Fruit fly (Drosophila melanogaster) whole organism, embryonic: ENCODE measurements around the gene CG31792.

Experiments
- Antp ChIP-seq: fragments of 200-800 bp; sonication (Bioruptor generic); optimal IDR thresholded peaks from 3 replicates; lab custom pipeline; 2016; ENCODE audit warnings: missing biosample characterization, missing genetic modification characterization
- Asciz ChIP-seq: fragments of 200-800 bp; sonication (Bioruptor generic); optimal IDR thresholded peaks from 2 replicates; lab custom pipeline; 2017; ENCODE audit warnings: missing biosample characterization, mild to moderate bottlenecking, missing genetic modification characterization, missing genetic modification reagents
- Atf6 ChIP-seq: fragments of 200-800 bp; sonication (Bioruptor generic); IDR thresholded peaks from 2 replicates; pipeline ENCODE4 v1.3.6; 2022; ENCODE audit warnings: missing biosample characterization, missing genetic modification characterization
- C15 ChIP-seq: fragments of 200-800 bp; sonication (Bioruptor generic); IDR thresholded peaks from 3 replicates; pipeline ENCODE4 v1.3.6; 2022; ENCODE audit warnings: missing biosample characterization, missing genetic modification characterization
- CG10209 ChIP-seq: fragments of 200-800 bp; sonication (Bioruptor generic); optimal IDR thresholded peaks from 3 replicates; lab custom pipeline; 2017; ENCODE audit warnings: missing biosample characterization, mild to moderate bottlenecking, missing genetic modification characterization, missing genetic modification reagents
- CG10979 ChIP-seq: fragments of 200-800 bp; sonication (Bioruptor generic); optimal IDR thresholded peaks from 2 replicates; lab custom pipeline; 2018; ENCODE audit warnings: missing biosample characterization, mild to moderate bottlenecking, missing genetic modification characterization, moderate library complexity
- CG11504 ChIP-seq: fragments of 200-800 bp; sonication (Bioruptor generic); optimal IDR thresholded peaks from 3 replicates; lab custom pipeline; 2019; ENCODE audit warnings: missing biosample characterization, mild to moderate bottlenecking, missing genetic modification characterization, moderate library complexity
- CG12942 ChIP-seq: fragments of 200-800 bp; sonication (Bioruptor generic); optimal IDR thresholded peaks from 3 replicates; lab custom pipeline; 2016; ENCODE audit warnings: missing biosample characterization, missing genetic modification characterization
- CG13624 ChIP-seq: fragments of 200-800 bp; sonication (Bioruptor generic); optimal IDR thresholded peaks from 2 replicates; lab custom pipeline; 2016; ENCODE audit warnings: missing biosample characterization, missing genetic modification characterization
- CG14050 ChIP-seq: fragments of 200-800 bp; sonication (Bioruptor generic); IDR thresholded peaks from 3 replicates; pipeline ENCODE4 v1.3.6; 2022; ENCODE audit warnings: missing biosample characterization, missing genetic modification characterization
- CG14441 ChIP-seq: fragments of 200-800 bp; sonication (Bioruptor generic); IDR thresholded peaks from 2 replicates; pipeline ENCODE4 v1.3.6; 2022; ENCODE audit warnings: missing biosample characterization, missing genetic modification characterization
- CG17186 ChIP-seq: fragments of 200-800 bp; sonication (Bioruptor generic); optimal IDR thresholded peaks from 3 replicates; lab custom pipeline; 2017; ENCODE audit warnings: missing biosample characterization, missing genetic modification reagents, missing genetic modification characterization
- CG2202 ChIP-seq: fragments of 200-800 bp; sonication (Bioruptor generic); optimal IDR thresholded peaks from 2 replicates; lab custom pipeline; 2018; ENCODE audit warnings: missing biosample characterization, mild to moderate bottlenecking, missing genetic modification characterization
- CG2712 ChIP-seq: fragments of 200-800 bp; optimal IDR thresholded peaks from 3 replicates; lab custom pipeline; 2019; ENCODE audit warnings: missing biosample characterization, mild to moderate bottlenecking, missing genetic modification characterization, moderate library complexity
- CG2875 ChIP-seq: fragments of 200-800 bp; sonication (Bioruptor generic); optimal IDR thresholded peaks from 2 replicates; lab custom pipeline; 2017; ENCODE audit warnings: missing biosample characterization, mild to moderate bottlenecking, missing genetic modification characterization, missing genetic modification reagents
- CG3163 ChIP-seq: fragments of 200-800 bp; sonication (Bioruptor generic); optimal IDR thresholded peaks from 3 replicates; lab custom pipeline; 2016; ENCODE audit warnings: missing biosample characterization, missing genetic modification characterization
- CG32532 ChIP-seq: fragments of 200-800 bp; sonication (Bioruptor generic); IDR thresholded peaks from 2 replicates; pipeline ENCODE4 v1.3.6; 2022; ENCODE audit warnings: missing biosample characterization, missing genetic modification characterization
- CG3726 ChIP-seq: fragments of 200-800 bp; sonication (Bioruptor generic); IDR thresholded peaks from 3 replicates; pipeline ENCODE4, ENCODE4 v1.3.6; 2022; ENCODE audit warnings: missing biosample characterization, missing genetic modification characterization
- CG3995 ChIP-seq: fragments of 200-800 bp; sonication (Bioruptor generic); optimal IDR thresholded peaks from 3 replicates; lab custom pipeline; 2016; ENCODE audit warnings: missing biosample characterization, missing genetic modification characterization
- CG4328 ChIP-seq: fragments of 200-800 bp; sonication (Bioruptor generic); optimal IDR thresholded peaks from 3 replicates; lab custom pipeline; 2017; ENCODE audit warnings: missing biosample characterization, missing genetic modification reagents, missing genetic modification characterization
- CG4360 ChIP-seq: fragments of 200-800 bp; sonication (Bioruptor generic); IDR thresholded peaks from 2 replicates; pipeline ENCODE4 v1.3.6; 2022; ENCODE audit warnings: missing biosample characterization, missing genetic modification characterization
- CG5953 ChIP-seq: fragments of 200-800 bp; sonication (Bioruptor generic); IDR thresholded peaks from 2 replicates; pipeline ENCODE4 v1.3.6; 2022; ENCODE audit warnings: missing biosample characterization, missing genetic modification characterization
- CG6254 ChIP-seq: fragments of 200-800 bp; sonication (Bioruptor generic); optimal IDR thresholded peaks from 3 replicates; lab custom pipeline; 2017; ENCODE audit warnings: mild to moderate bottlenecking, missing biosample characterization, missing genetic modification reagents, missing genetic modification characterization
- CG6791 ChIP-seq: fragments of 200-800 bp; sonication (Bioruptor generic); IDR thresholded peaks from 3 replicates; pipeline ENCODE4 v1.3.6; 2022; ENCODE audit warnings: missing biosample characterization, missing genetic modification characterization; ENCODE audit not compliant: partially characterized antibody
- CG6813 ChIP-seq: fragments of 200-800 bp; sonication (Bioruptor generic); optimal IDR thresholded peaks from 2 replicates; lab custom pipeline; 2017; ENCODE audit warnings: missing biosample characterization, missing genetic modification characterization, mild to moderate bottlenecking, moderate library complexity, missing genetic modification reagents
- CTCF ChIP-seq: fragments of 200-800 bp; sonication (Bioruptor generic); optimal IDR thresholded peaks from 2 replicates; lab custom pipeline; 2017; ENCODE audit warnings: missing biosample characterization, mild to moderate bottlenecking, missing genetic modification characterization, moderate library complexity
- Chrac-16 ChIP-seq: fragments of 200-800 bp; sonication (Bioruptor generic); optimal IDR thresholded peaks from 3 replicates; lab custom pipeline; 2016; ENCODE audit warnings: missing biosample characterization, missing genetic modification characterization
- NK7.1 ChIP-seq: fragments of 200-800 bp; sonication (Bioruptor generic); optimal IDR thresholded peaks from 3 replicates; lab custom pipeline; 2016; ENCODE audit warnings: missing biosample characterization, missing genetic modification characterization
- Optix ChIP-seq: fragments of 200-800 bp; sonication (Bioruptor generic); IDR thresholded peaks from 3 replicates; pipeline ENCODE4 v1.3.6; 2022; ENCODE audit warnings: missing biosample characterization, missing genetic modification characterization
- Tbp ChIP-seq: fragments of >200 bp; optimal IDR thresholded peaks from 2 replicates; lab custom pipeline; 2018; ENCODE audit warnings: missing biosample characterization, missing genetic modification characterization
- Vsx1 ChIP-seq: fragments of 200-800 bp; sonication (Bioruptor generic); optimal IDR thresholded peaks from 2 replicates; lab custom pipeline; 2017; ENCODE audit warnings: missing biosample characterization, mild to moderate bottlenecking, missing genetic modification characterization, missing genetic modification reagents
- YL-1 ChIP-seq: fragments of 200-800 bp; sonication (Bioruptor generic); optimal IDR thresholded peaks from 3 replicates; lab custom pipeline; 2017; ENCODE audit warnings: missing biosample characterization, mild to moderate bottlenecking, missing genetic modification characterization
- ac ChIP-seq: fragments of 200-800 bp; sonication (Bioruptor generic); optimal IDR thresholded peaks from 3 replicates; lab custom pipeline; 2017; ENCODE audit warnings: missing biosample characterization, mild to moderate bottlenecking, missing genetic modification characterization
- bigmax ChIP-seq: fragments of 200-800 bp; sonication (Bioruptor generic); optimal IDR thresholded peaks from 2 replicates; lab custom pipeline; 2018; ENCODE audit warnings: missing biosample characterization, mild to moderate bottlenecking, missing genetic modification characterization
- danr ChIP-seq: fragments of 200-800 bp; sonication (Bioruptor generic); IDR thresholded peaks from 2 replicates; pipeline ENCODE4 v1.3.6; 2022; ENCODE audit warnings: missing biosample characterization, missing genetic modification characterization
- dysf ChIP-seq: fragments of 200-800 bp; sonication (Bioruptor generic); IDR thresholded peaks from 3 replicates; pipeline ENCODE4 v1.3.6; 2022; ENCODE audit warnings: missing biosample characterization, missing genetic modification characterization
- emc ChIP-seq: fragments of 200-800 bp; sonication (Bioruptor generic); optimal IDR thresholded peaks from 2 replicates; lab custom pipeline; 2016; ENCODE audit warnings: missing biosample characterization, missing genetic modification characterization
- gcm2 ChIP-seq: fragments of 200-800 bp; sonication (Bioruptor generic); optimal IDR thresholded peaks from 2 replicates; lab custom pipeline; 2016; ENCODE audit warnings: missing biosample characterization, missing genetic modification characterization
- ken ChIP-seq: fragments of 200-800 bp; sonication (Bioruptor generic); IDR thresholded peaks from 3 replicates; pipeline ENCODE4 v1.3.6; 2022; ENCODE audit warnings: missing biosample characterization, missing genetic modification characterization
- lov ChIP-seq, 2 experiments: fragments of 200-800 bp in 1 of 2; fragments of >200 bp in 1 of 2; sonication (Bioruptor generic) in 1 of 2; IDR thresholded peaks in 1 of 2; optimal IDR thresholded peaks in 1 of 2; 2 replicates in 1 of 2; 3 replicates in 1 of 2; pipeline versions ENCODE4 v1.3.6 to Lab custom; 2017 to 2022; ENCODE audit warnings: missing biosample characterization in 1 of 2, missing genetic modification characterization in 1 of 2
- nmo ChIP-seq: fragments of 200-800 bp; sonication (Bioruptor generic); optimal IDR thresholded peaks from 2 replicates; lab custom pipeline; 2018; ENCODE audit warnings: missing biosample characterization, mild to moderate bottlenecking, missing genetic modification characterization, moderate library complexity
- pan ChIP-seq, 4 experiments: fragments of >200 bp in 3 of 4; fragments of 200-800 bp in 1 of 4; sonication (Bioruptor generic) in 1 of 4; optimal IDR thresholded peaks in 3 of 4; IDR thresholded peaks in 1 of 4; 2 replicates each; pipeline versions ENCODE4 v1.3.6 to Lab custom; 2017 to 2022; ENCODE audit warnings: missing biosample characterization in 2 of 4, missing genetic modification characterization in 2 of 4, mixed read lengths in 1 of 4
- ro ChIP-seq: fragments of 200-800 bp; sonication (Bioruptor generic); IDR thresholded peaks from 2 replicates; pipeline ENCODE4 v1.3.6; 2022; ENCODE audit warnings: missing biosample characterization, missing genetic modification characterization
- row ChIP-seq: fragments of 200-800 bp; sonication (Bioruptor generic); IDR thresholded peaks from 3 replicates; pipeline ENCODE4 v1.3.6; 2022; ENCODE audit warnings: missing biosample characterization, missing genetic modification characterization
- sd ChIP-seq: fragments of 200-800 bp; sonication (Bioruptor generic); optimal IDR thresholded peaks from 3 replicates; lab custom pipeline; 2018; ENCODE audit warnings: missing biosample characterization, mild to moderate bottlenecking, missing genetic modification characterization, moderate library complexity
- slou ChIP-seq: fragments of 200-800 bp; sonication (Bioruptor generic); optimal IDR thresholded peaks from 3 replicates; lab custom pipeline; 2016; ENCODE audit warnings: missing biosample characterization, missing genetic modification characterization
- sqz ChIP-seq: fragments of 200-800 bp; sonication (Bioruptor generic); optimal IDR thresholded peaks from 3 replicates; lab custom pipeline; 2018; ENCODE audit warnings: missing biosample characterization, mild to moderate bottlenecking, missing genetic modification characterization
- sug ChIP-seq: fragments of 200-800 bp; optimal IDR thresholded peaks from 2 replicates; lab custom pipeline; 2019; ENCODE audit warnings: missing biosample characterization, mild to moderate bottlenecking, missing genetic modification characterization, moderate library complexity
- vnd ChIP-seq: fragments of 200-800 bp; sonication (Bioruptor generic); IDR thresholded peaks from 3 replicates; pipeline ENCODE4 v1.3.6; 2022; ENCODE audit warnings: missing biosample characterization, missing genetic modification characterization; ENCODE audit not compliant: partially characterized antibody
- zf30C ChIP-seq: fragments of 200-800 bp; sonication (Bioruptor generic); optimal IDR thresholded peaks from 3 replicates; lab custom pipeline; 2018; ENCODE audit warnings: missing biosample characterization, mild to moderate bottlenecking, missing genetic modification characterization

CG31792 gene

DNA sequence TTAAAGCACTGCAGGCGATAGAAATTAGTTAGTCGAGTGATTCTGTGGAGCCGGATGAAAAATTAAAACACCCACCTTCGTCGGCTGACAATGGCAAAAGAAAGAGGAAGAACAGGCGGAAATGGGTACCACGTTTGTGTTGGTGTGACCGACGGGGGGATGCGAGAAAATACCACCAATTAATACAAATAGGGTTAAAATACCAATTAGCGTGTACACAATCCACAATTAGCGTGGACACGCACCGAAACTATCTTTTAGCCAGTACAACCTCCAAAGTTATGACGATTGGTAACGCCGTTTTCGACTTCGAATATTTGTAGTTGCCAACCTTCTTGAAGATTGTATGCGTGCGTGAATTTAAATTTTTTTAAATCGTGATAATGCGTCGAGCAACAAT is 11.9 kb downstream of the CG31792 start, which contains the start of gene RpL30 (continued):
- TF ChIP-seq pan (optimal IDR thresholded peaks at IDR 0.05; lab: Kevin White, UChicago) (no peak), pan (GFP tag; optimal IDR thresholded peaks at IDR 0.05 in 1 of 2, IDR thresholded peaks at IDR 0.05 in 1 of 2) (peak in 1 of 2 experiments; percentile 85), Atf6 (GFP tag; lab: Robert Waterston, UW) (peak; percentile 91), CG4360 (GFP tag; lab: Robert Waterston, UW) (peak; percentile 70), Tbp (GFP tag; lab: Kevin White, UChicago) (peak; percentile 56), dysf (GFP tag; lab: Robert Waterston, UW) (peak; percentile 84), CG14441 (peak; percentile 64), CG2202 (tag; lab: Kevin White, UChicago) (peak; percentile 91), CG5953 (GFP tag; lab: Robert Waterston, UW) (peak; percentile 89), nmo (GFP tag; lab: Kevin White, UChicago) (peak; percentile 88), Antp (peak; percentile 79), zf30C (peak; percentile 54), sd (tag; lab: Kevin White, UChicago) (peak; percentile 88), CG3163 (GFP tag; lab: Kevin White, UChicago) (peak; percentile 82), sug (tag; lab: Kevin White, UChicago) (peak; percentile 89), CG2875 (GFP tag; lab: Kevin White, UChicago) (peak; percentile 92), CG3726 (GFP tag; lab: Robert Waterston, UW) (peak; percentile 81), danr (GFP tag; lab: Robert Waterston, UW) (0 out of 2 replicates have a peak, but pooled peaks have one; percentile 27), vnd (GFP tag; lab: Robert Waterston, UW) (no peak), CG6254 (GFP tag; lab: Kevin White, UChicago) (peak; percentile 87), Chrac-16 (GFP tag; lab: Kevin White, UChicago) (peak; percentile 67), bigmax (GFP tag; lab: Kevin White, UChicago) (peak; percentile 89), CG12942 (peak; percentile 84), Vsx1 (GFP tag; lab: Kevin White, UChicago) (peak; percentile 90), CG13624 (peak; percentile 95), sqz (peak; percentile 87), CG17186 (GFP tag; lab: Kevin White, UChicago) (peak; percentile 83), emc (GFP tag; lab: Kevin White, UChicago) (peak; percentile 91), Optix (GFP tag; lab: Robert Waterston, UW) (peak; percentile 80), CTCF (peak; percentile 72), YL-1 (GFP tag; lab: Kevin White, UChicago) (peak; percentile 99), CG14050 (GFP tag; lab: Robert Waterston, UW) (peak; percentile 82), CG2712 (tag; lab: Kevin White, UChicago) (peak; percentile 87), slou (peak; percentile 77), CG6791 (GFP tag; lab: Robert Waterston, UW) (peak; percentile 64), CG10979 (tag; lab: Kevin White, UChicago) (peak; percentile 80), ac (peak; percentile 86), Asciz (GFP tag; lab: Kevin White, UChicago) (peak; percentile 90), CG3995 (GFP tag; lab: Kevin White, UChicago) (peak; percentile 74), CG11504 (tag; lab: Kevin White, UChicago) (peak; percentile 89), ro (GFP tag; lab: Robert Waterston, UW) (peak; percentile 44; the same call in 1 of the 2 replicates), row (peak; percentile 60), CG32532 (peak; percentile 93), lov (optimal IDR thresholded peaks at IDR 0.05; lab: Kevin White, UChicago) (no peak), lov (GFP tag; IDR thresholded peaks at IDR 0.05; lab: Robert Waterston, UW) (peak; percentile 95), CG6813 (GFP tag; lab: Kevin White, UChicago) (peak; percentile 96), CG4328 (GFP tag; lab: Kevin White, UChicago) (peak; percentile 90), ken (GFP tag; lab: Robert Waterston, UW) (peak; percentile 88), NK7.1 (GFP tag; lab: Kevin White, UChicago) (peak; percentile 90), C15 (GFP tag; lab: Robert Waterston, UW) (peak; percentile 85; the same call in 2 of the 3 replicates), gcm2 (peak; percentile 87), CG10209 (GFP tag; lab: Kevin White, UChicago) (peak; percentile 95)
